Worm (Caenorhabditis elegans): ENCODE results near the gene madf-5.

The madf-5 gene

DNA sequence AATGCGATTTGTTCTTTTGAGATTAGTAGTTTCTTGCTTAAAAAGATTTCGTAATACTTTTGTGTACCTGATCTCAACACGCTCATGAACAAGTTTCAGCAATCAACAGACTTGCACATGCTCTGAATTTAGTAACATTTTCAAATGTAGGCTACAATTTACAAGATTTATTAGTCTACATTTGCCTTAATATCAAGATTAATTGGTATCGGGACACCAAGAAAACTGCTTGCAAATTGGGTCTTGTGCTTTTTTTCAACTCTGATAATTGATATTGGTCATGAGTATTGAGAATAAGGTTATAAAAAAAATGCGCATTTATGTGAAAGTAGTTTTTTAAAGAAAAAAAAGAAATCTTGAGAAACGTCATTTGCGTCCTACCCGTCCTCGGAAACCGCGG is 19.2 kb downstream of the madf-5 start:
- TF ChIP-seq madf-8 (GFP tag; conservative IDR thresholded peaks at IDR 0.05) (no peak), rec-8 (tag; optimal IDR thresholded peaks at IDR 0.05) (no peak), nfyb-1 (GFP tag; IDR thresholded peaks at IDR 0.05) (no peak), ama-1 (optimal IDR thresholded peaks at IDR 0.05) (no peak), ama-1 (GFP tag; optimal IDR thresholded peaks at IDR 0.05) (no peak)

DNA sequence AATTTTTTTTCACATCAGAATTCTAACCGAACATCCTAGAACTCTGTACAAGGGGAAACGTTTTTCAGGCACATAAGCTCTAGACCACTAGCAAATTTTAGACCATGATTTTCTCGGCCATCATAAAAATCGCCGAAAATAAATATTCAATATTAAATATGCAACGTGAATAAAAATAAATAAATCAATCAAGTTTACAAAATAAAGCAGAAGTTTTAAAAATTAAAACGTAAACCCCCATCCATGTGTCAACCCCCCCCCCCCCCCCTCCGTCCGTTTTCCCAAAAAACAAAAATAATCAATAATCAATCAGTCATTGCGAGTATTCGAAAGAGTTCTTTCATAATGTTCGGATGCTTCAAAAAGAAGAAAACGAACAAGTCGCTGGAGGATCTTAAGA is 19.9 kb downstream of the madf-5 start, which contains the start of gene catp-4:
Gene catp-4 (plus strand): TSS at position 301 of the 400 bp plus-strand sequence.
- TF ChIP-seq K12H6.12 (tag; optimal IDR thresholded peaks at IDR 0.05) (no peak), egl-18 (GFP tag; IDR thresholded peaks at IDR 0.05) (no peak), C06A6.2 (GFP tag; conservative IDR thresholded peaks at IDR 0.05) (no peak), ekl-4 (GFP tag; IDR thresholded peaks at IDR 0.05) (no peak)

DNA sequence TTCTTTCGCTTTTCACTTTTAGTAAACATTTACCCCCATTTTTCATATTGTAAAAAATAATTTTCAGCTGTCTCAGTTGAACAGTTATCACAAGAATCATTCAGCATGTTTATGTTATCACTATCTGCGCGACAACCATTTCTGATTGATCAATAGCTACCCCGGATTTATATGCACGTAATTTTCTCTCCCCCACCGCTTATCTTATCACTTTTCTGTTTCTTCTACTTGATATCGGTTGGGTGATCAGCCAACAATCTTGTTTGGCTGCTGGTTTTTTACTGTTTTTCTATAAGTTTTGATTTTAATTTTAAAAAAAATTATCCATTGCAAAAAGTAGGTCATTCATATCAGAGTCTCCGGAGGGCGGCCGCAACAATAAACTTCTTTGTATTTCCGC is 24.4 kb downstream of the madf-5 start:
- TF ChIP-seq nfyb-1 (GFP tag; IDR thresholded peaks at IDR 0.05) (no peak), unc-62 (GFP tag; optimal IDR thresholded peaks at IDR 0.05) (no peak), C17E4.6 (GFP tag; IDR thresholded peaks at IDR 0.05) (no peak), madf-6 (GFP tag; IDR thresholded peaks at IDR 0.05) (0 out of 2 replicates have a peak, but pooled peaks have one; percentile 17)

DNA sequence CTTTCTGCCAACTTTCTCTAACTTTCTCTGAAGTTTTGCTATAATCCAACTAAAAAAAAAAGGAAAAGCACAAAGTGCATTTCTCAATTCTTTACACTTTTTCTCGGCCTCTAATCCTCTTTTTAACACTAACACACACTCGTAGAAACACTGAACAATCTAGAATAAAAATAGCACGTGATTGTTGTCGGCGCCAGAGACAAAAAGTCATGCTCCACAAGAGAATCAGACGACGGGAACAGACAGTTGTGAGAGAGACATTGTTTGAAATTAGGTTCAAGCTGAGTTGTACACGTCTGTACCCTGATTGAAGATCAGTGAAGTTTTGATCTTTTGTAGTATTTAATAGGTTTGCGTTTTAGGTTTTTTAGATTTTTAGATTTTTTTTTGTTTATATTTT is 25.0 kb downstream of the madf-5 start:
- TF ChIP-seq gei-17 (GFP tag; optimal IDR thresholded peaks at IDR 0.05) (no peak), lin-26 (GFP tag; IDR thresholded peaks at IDR 0.05) (no peak), tlf-1 (GFP tag; optimal IDR thresholded peaks at IDR 0.05) (peak; percentile 29), ceh-40 (GFP tag; IDR thresholded peaks at IDR 0.05) (no peak), F10E7.11 (tag; optimal IDR thresholded peaks at IDR 0.05) (no peak), F37B4.10 (GFP tag; IDR thresholded peaks at IDR 0.05) (no peak), sptf-2 (GFP tag; optimal IDR thresholded peaks at IDR 0.05) (no peak), F57C9.4 (tag; optimal IDR thresholded peaks at IDR 0.05) (no peak), B0336.3 (GFP tag; IDR thresholded peaks at IDR 0.05) (peak; percentile 84), him-1 (tag; optimal IDR thresholded peaks at IDR 0.05) (no peak), K11D2.4 (GFP tag; IDR thresholded peaks at IDR 0.05) (peak; percentile 54; the same call in 1 of the 2 replicates), zfh-2 (GFP tag; conservative IDR thresholded peaks at IDR 0.05) (no peak), mxl-1 (tag; optimal IDR thresholded peaks at IDR 0.05) (no peak), dpff-1 (tag; optimal IDR thresholded peaks at IDR 0.05) (no peak), lsy-27 (tag; optimal IDR thresholded peaks at IDR 0.05; ENCODE audit: borderline replicate concordance, insufficient read depth) (no peak), mes-4 (tag; optimal IDR thresholded peaks at IDR 0.05) (no peak), cebp-2 (GFP tag; IDR thresholded peaks at IDR 0.05) (no peak), Y67H2A.10 (GFP tag; conservative IDR thresholded peaks at IDR 0.05) (no peak), D2030.7 (GFP tag; IDR thresholded peaks at IDR 0.05) (no peak), repo-1 (tag; optimal IDR thresholded peaks at IDR 0.05) (no peak), snpc-1.1 (tag; optimal IDR thresholded peaks at IDR 0.05; ENCODE audit: insufficient read depth) (no peak), Y95B8A.8 (GFP tag; IDR thresholded peaks at IDR 0.05) (no peak), nfya-2 (GFP tag; IDR thresholded peaks at IDR 0.05) (no peak), akir-1 (GFP tag; optimal IDR thresholded peaks at IDR 0.05) (no peak), bed-2 (GFP tag; IDR thresholded peaks at IDR 0.05) (no peak), chd-7 (tag; optimal IDR thresholded peaks at IDR 0.05) (peak; percentile 46), hrde-1 (tag; optimal IDR thresholded peaks at IDR 0.05; ENCODE audit: borderline replicate concordance) (no peak), mel-28 (tag; optimal IDR thresholded peaks at IDR 0.05; ENCODE audit: borderline replicate concordance) (no peak), ztf-28 (GFP tag; IDR thresholded peaks at IDR 0.05) (no peak), madf-3 (GFP tag; IDR thresholded peaks at IDR 0.05) (no peak), atf-7 (tag; optimal IDR thresholded peaks at IDR 0.05) (peak; percentile 66), ztf-3 (GFP tag; optimal IDR thresholded peaks at IDR 0.05) (no peak)
